Worm (Caenorhabditis elegans) whole organism, L4 larva: ENCODE results near the gene gst-6.

Experiments
- D1046.2 ChIP-seq: fragments of 200-800 bp; sonication (Bioruptor generic); IDR thresholded peaks from 2 replicates; pipeline ENCODE4 v1.3.6; 2022; ENCODE audit warnings: missing genetic modification characterization, missing compliant biosample characterization
- F44E2.7 ChIP-seq: fragments of 200-800 bp; sonication (Bioruptor generic); IDR thresholded peaks from 2 replicates; pipeline ENCODE4 v2.1.2; 2022; ENCODE audit warnings: missing genetic modification characterization, missing compliant biosample characterization
- F49E8.2 ChIP-seq: sonication (generic microtip); optimal IDR thresholded peaks from 2 replicates; lab custom pipeline; 2016; ENCODE audit warnings: missing compliant biosample characterization, mild to moderate bottlenecking, missing genetic modification characterization, borderline replicate concordance
- T20F7.1 ChIP-seq: fragments of 200-800 bp; sonication (Bioruptor generic); optimal IDR thresholded peaks from 2 replicates; lab custom pipeline; 2018; ENCODE audit warnings: mild to moderate bottlenecking, missing genetic modification characterization, missing compliant biosample characterization
- T26A8.4 ChIP-seq: fragments of 200-800 bp; sonication (Bioruptor generic); IDR thresholded peaks from 2 replicates; pipeline ENCODE4 v1.3.6; 2022; ENCODE audit warnings: missing genetic modification characterization, missing compliant biosample characterization
- Y75B8A.6 ChIP-seq: fragments of 200-800 bp; sonication (Bioruptor generic); IDR thresholded peaks from 2 replicates; pipeline ENCODE4 v1.3.6; 2022; ENCODE audit warnings: missing genetic modification reagents, missing genetic modification characterization, missing compliant biosample characterization
- aly-2 ChIP-seq: sonication (generic microtip); optimal IDR thresholded peaks from 2 replicates; lab custom pipeline; 2018; ENCODE audit warnings: missing biosample characterization, missing genetic modification characterization
- ama-1 ChIP-seq: fragments of 150-350 bp; optimal IDR thresholded peaks from 2 replicates; lab custom pipeline; 2014; ENCODE audit warnings: inconsistent platforms, mixed read lengths
- attf-4 ChIP-seq: sonication (generic microtip); optimal IDR thresholded peaks from 3 replicates; lab custom pipeline; 2017; ENCODE audit warnings: missing biosample characterization, missing genetic modification characterization
- ceh-28 ChIP-seq: fragments of 150-350 bp; optimal IDR thresholded peaks from 2 replicates; lab custom pipeline; 2014; ENCODE audit warnings: missing biosample characterization, missing genetic modification reagents, missing genetic modification characterization
- ceh-44 ChIP-seq: fragments of 200-800 bp; sonication (Bioruptor generic); IDR thresholded peaks from 2 replicates; pipeline ENCODE4 v1.3.6; 2022; ENCODE audit warnings: missing genetic modification reagents, missing genetic modification characterization, missing compliant biosample characterization
- ceh-82 ChIP-seq: sonication (generic microtip); optimal IDR thresholded peaks from 2 replicates; lab custom pipeline; 2017; ENCODE audit warnings: missing biosample characterization, missing genetic modification characterization
- cey-2 ChIP-seq: sonication (generic microtip); optimal IDR thresholded peaks from 3 replicates; lab custom pipeline; 2017; ENCODE audit warnings: missing genetic modification characterization, mild to moderate bottlenecking, missing compliant biosample characterization, antibody characterized with exemption, borderline replicate concordance; ENCODE audit not compliant: insufficient read depth
- ctbp-1 ChIP-seq: fragments of 200-800 bp; sonication (Bioruptor generic); IDR thresholded peaks from 2 replicates; pipeline ENCODE4 v1.3.6; 2022; ENCODE audit warnings: missing genetic modification reagents, missing genetic modification characterization, missing compliant biosample characterization
- daf-16 ChIP-seq, 3 experiments: sonication (generic microtip); optimal IDR thresholded peaks; 2 replicates each; lab custom pipeline; 2016 to 2017; ENCODE audit warnings: missing genetic modification characterization in 3 of 3, missing genetic modification reagents in 3 of 3, mild to moderate bottlenecking in 2 of 3, missing compliant biosample characterization in 2 of 3, missing biosample characterization in 1 of 3, moderate library complexity in 1 of 3
- daf-8 ChIP-seq: fragments of 200-800 bp; sonication (Bioruptor generic); IDR thresholded peaks from 2 replicates; pipeline ENCODE4 v1.3.6; 2022; ENCODE audit warnings: missing genetic modification characterization, missing compliant biosample characterization
- dmd-8 ChIP-seq: fragments of 200-800 bp; sonication (Bioruptor generic); IDR thresholded peaks from 2 replicates; pipeline ENCODE4 v1.3.6; 2022; ENCODE audit warnings: missing genetic modification characterization, missing compliant biosample characterization
- dmd-9 ChIP-seq: fragments of 200-800 bp; sonication (Bioruptor generic); IDR thresholded peaks from 2 replicates; pipeline ENCODE4 v1.3.6; 2022; ENCODE audit warnings: missing genetic modification reagents, missing genetic modification characterization, missing compliant biosample characterization
- egl-27 ChIP-seq: sonication (generic microtip); optimal IDR thresholded peaks from 3 replicates; lab custom pipeline; 2017; ENCODE audit warnings: missing biosample characterization, missing genetic modification reagents, missing genetic modification characterization
- egl-43 ChIP-seq: fragments of 200-800 bp; sonication (Bioruptor generic); IDR thresholded peaks from 2 replicates; pipeline ENCODE4 v1.3.6; 2022; ENCODE audit warnings: missing genetic modification reagents, missing genetic modification characterization, missing compliant biosample characterization
- fkh-10 ChIP-seq: fragments of 150-350 bp; optimal IDR thresholded peaks from 2 replicates; lab custom pipeline; 2014; ENCODE audit warnings: missing biosample characterization, missing genetic modification reagents, missing genetic modification characterization
- gei-8 ChIP-seq: fragments of 200-800 bp; sonication (Bioruptor generic); optimal IDR thresholded peaks from 2 replicates; lab custom pipeline; 2018; ENCODE audit warnings: mild to moderate bottlenecking, missing genetic modification characterization, missing compliant biosample characterization
- hlh-11 ChIP-seq: fragments of 200-800 bp; sonication (Bioruptor generic); optimal IDR thresholded peaks from 2 replicates; lab custom pipeline; 2018; ENCODE audit warnings: mild to moderate bottlenecking, missing genetic modification characterization, missing compliant biosample characterization
- hlh-30 ChIP-seq: sonication (generic microtip); optimal IDR thresholded peaks from 2 replicates; lab custom pipeline; 2017; ENCODE audit warnings: antibody characterized with exemption, mild to moderate bottlenecking, missing genetic modification characterization, missing compliant biosample characterization; ENCODE audit not compliant: insufficient read depth
- hmg-1.1 ChIP-seq: fragments of 200-800 bp; sonication (Bioruptor generic); IDR thresholded peaks from 2 replicates; pipeline ENCODE4 v1.3.6; 2022; ENCODE audit warnings: missing genetic modification reagents, missing genetic modification characterization, missing compliant biosample characterization
- jun-1 ChIP-seq: fragments of 150-350 bp; optimal IDR thresholded peaks from 2 replicates; lab custom pipeline; 2014; ENCODE audit warnings: missing biosample characterization, missing genetic modification reagents, missing genetic modification characterization
- lim-7 ChIP-seq: fragments of 200-800 bp; sonication (Bioruptor generic); IDR thresholded peaks from 2 replicates; pipeline ENCODE4 v1.3.6; 2022; ENCODE audit warnings: missing genetic modification characterization, missing compliant biosample characterization
- lin-1 ChIP-seq: fragments of 200-800 bp; sonication (Bioruptor generic); IDR thresholded peaks from 2 replicates; pipeline ENCODE4 v1.3.6; 2022; ENCODE audit warnings: missing genetic modification reagents, missing genetic modification characterization, missing compliant biosample characterization
- lin-15B ChIP-seq: fragments of 150-350 bp; sonication (generic microtip); optimal IDR thresholded peaks from 3 replicates; lab custom pipeline; 2014; ENCODE audit warnings: missing biosample characterization, missing genetic modification characterization
- lin-29 ChIP-seq: fragments of 200-800 bp; sonication (Bioruptor generic); IDR thresholded peaks from 2 replicates; pipeline ENCODE4 v1.3.6; 2022; ENCODE audit warnings: missing genetic modification reagents, missing genetic modification characterization, missing compliant biosample characterization
- lin-38 ChIP-seq: fragments of 200-800 bp; sonication (Bioruptor generic); IDR thresholded peaks from 2 replicates; pipeline ENCODE4 v1.3.6; 2022; ENCODE audit warnings: missing genetic modification reagents, missing genetic modification characterization, missing compliant biosample characterization
- lir-3 ChIP-seq: sonication (generic microtip); optimal IDR thresholded peaks from 2 replicates; lab custom pipeline; 2016; ENCODE audit warnings: mild to moderate bottlenecking, missing genetic modification characterization, missing compliant biosample characterization
- madf-5 ChIP-seq, 2 experiments: fragments of 200-800 bp; sonication (Bioruptor generic); IDR thresholded peaks; 2 replicates each; pipeline ENCODE4 v1.3.6; 2022; ENCODE audit warnings: missing compliant biosample characterization in 2 of 2, missing genetic modification characterization in 2 of 2
- madf-9 ChIP-seq: fragments of 200-800 bp; sonication (Bioruptor generic); conservative IDR thresholded peaks from 2 replicates; pipeline ENCODE4 v1.3.6; 2022; ENCODE audit warnings: missing genetic modification reagents, missing genetic modification characterization, missing compliant biosample characterization
- nhr-10 ChIP-seq: fragments of 150-350 bp; optimal IDR thresholded peaks from 2 replicates; lab custom pipeline; 2014; ENCODE audit warnings: missing biosample characterization, missing genetic modification characterization
- nhr-102 ChIP-seq: sonication (generic microtip); optimal IDR thresholded peaks from 2 replicates; lab custom pipeline; 2016; ENCODE audit warnings: mild to moderate bottlenecking, missing genetic modification characterization, moderate library complexity, missing compliant biosample characterization
- nhr-11 ChIP-seq: fragments of 150-350 bp; optimal IDR thresholded peaks from 2 replicates; lab custom pipeline; 2014; ENCODE audit warnings: missing biosample characterization, missing genetic modification characterization
- nhr-237 ChIP-seq: sonication (generic microtip); optimal IDR thresholded peaks from 2 replicates; lab custom pipeline; 2017; ENCODE audit warnings: missing biosample characterization, missing genetic modification characterization
- nhr-25 ChIP-seq: sonication (generic microtip); optimal IDR thresholded peaks from 2 replicates; lab custom pipeline; 2017; ENCODE audit warnings: missing genetic modification characterization, mild to moderate bottlenecking, missing compliant biosample characterization, antibody characterized with exemption, moderate library complexity, borderline replicate concordance; ENCODE audit not compliant: insufficient read depth
- nhr-28 ChIP-seq: fragments of 150-350 bp; optimal IDR thresholded peaks from 2 replicates; lab custom pipeline; 2014; ENCODE audit warnings: missing biosample characterization, missing genetic modification characterization
- nhr-48 ChIP-seq: sonication (generic microtip); optimal IDR thresholded peaks from 2 replicates; lab custom pipeline; 2016; ENCODE audit warnings: mild to moderate bottlenecking, missing genetic modification characterization, missing compliant biosample characterization
- nhr-76 ChIP-seq: fragments of 150-350 bp; optimal IDR thresholded peaks from 2 replicates; lab custom pipeline; 2014; ENCODE audit warnings: missing biosample characterization, missing genetic modification characterization
- skn-1 ChIP-seq: fragments of 150-350 bp; optimal IDR thresholded peaks from 2 replicates; lab custom pipeline; 2014; ENCODE audit warnings: missing biosample characterization, missing genetic modification characterization
- snpc-4 ChIP-seq: fragments of 150-350 bp; optimal IDR thresholded peaks from 2 replicates; lab custom pipeline; 2014; ENCODE audit warnings: missing biosample characterization, missing genetic modification characterization
- spr-1 ChIP-seq: sonication (generic microtip); optimal IDR thresholded peaks from 2 replicates; lab custom pipeline; 2016; ENCODE audit warnings: mild to moderate bottlenecking, missing genetic modification characterization, missing compliant biosample characterization
- tra-1 ChIP-seq: fragments of 200-800 bp; sonication (Bioruptor generic); IDR thresholded peaks from 2 replicates; pipeline ENCODE4 v1.3.6; 2022; ENCODE audit warnings: missing genetic modification reagents, missing genetic modification characterization, missing compliant biosample characterization
- unc-130 ChIP-seq: sonication (generic microtip); optimal IDR thresholded peaks from 2 replicates; lab custom pipeline; 2016; ENCODE audit warnings: missing genetic modification reagents, missing genetic modification characterization, missing compliant biosample characterization
- vab-7 ChIP-seq: fragments of 200-800 bp; sonication (Bioruptor generic); IDR thresholded peaks from 2 replicates; pipeline ENCODE4 v1.3.6; 2022; ENCODE audit warnings: missing genetic modification reagents, missing genetic modification characterization, missing compliant biosample characterization
- zag-1 ChIP-seq: fragments of 150-350 bp; optimal IDR thresholded peaks from 2 replicates; lab custom pipeline; 2014; ENCODE audit warnings: missing biosample characterization, missing genetic modification characterization
- zfp-3 ChIP-seq: fragments of 200-800 bp; sonication (Bioruptor generic); conservative IDR thresholded peaks from 2 replicates; pipeline ENCODE4 v1.3.6; 2022; ENCODE audit warnings: missing genetic modification reagents, missing genetic modification characterization, missing compliant biosample characterization
- zip-2 ChIP-seq: fragments of 150-350 bp; optimal IDR thresholded peaks from 2 replicates; lab custom pipeline; 2014; ENCODE audit warnings: missing biosample characterization, missing genetic modification characterization
- ztf-7 ChIP-seq: fragments of 150-350 bp; optimal IDR thresholded peaks from 2 replicates; lab custom pipeline; 2014; ENCODE audit warnings: missing biosample characterization, missing genetic modification characterization

gst-6 gene

ce11 chrII:4904277-4904676, 24.6 kb downstream of the gst-6 start (continued):
- no peak for TF ChIP-seq lir-3 (tag; lab: Kevin White, UChicago)
- TF ChIP-seq attf-4 (tag; lab: Kevin White, UChicago) = no peak
- TF ChIP-seq ama-1 = peak; percentile 50
- 0 out of 2 replicates have a peak, but pooled peaks have one; percentile 42 for TF ChIP-seq madf-9
- peak; percentile 89 for TF ChIP-seq hlh-30 (tag; lab: Kevin White, UChicago)
- TF ChIP-seq nhr-11 = peak; percentile 71
- TF ChIP-seq lin-1 (GFP tag; lab: Robert Waterston, UW) = no peak
- TF ChIP-seq vab-7 (GFP tag; lab: Robert Waterston, UW) = no peak
- no peak for TF ChIP-seq dmd-9 (GFP tag; lab: Robert Waterston, UW)
- TF ChIP-seq T20F7.1 (GFP tag; lab: Kevin White, UChicago) = peak; percentile 25
- no peak for TF ChIP-seq lin-29 (GFP tag; lab: Robert Waterston, UW)
- TF ChIP-seq nhr-28 (tag; lab: Kevin White, UChicago) = peak; percentile 73
- TF ChIP-seq tra-1 (GFP tag; lab: Robert Waterston, UW) = peak; percentile 45; the same call in 1 of the 2 replicates
- no peak for TF ChIP-seq F44E2.7 (GFP tag; lab: Robert Waterston, UW)
- TF ChIP-seq D1046.2 = no peak
- no peak for TF ChIP-seq lim-7 (GFP tag; lab: Robert Waterston, UW)
- TF ChIP-seq nhr-10 (tag; lab: Kevin White, UChicago) = no peak
- no peak for TF ChIP-seq spr-1
- no peak for TF ChIP-seq nhr-76
- no peak for TF ChIP-seq zfp-3 (GFP tag; lab: Robert Waterston, UW)
- TF ChIP-seq F49E8.2 = no peak
- TF ChIP-seq hlh-11 = peak; percentile 83
- TF ChIP-seq zip-2 (tag; lab: Kevin White, UChicago) = no peak
- TF ChIP-seq ceh-28 (tag; lab: Kevin White, UChicago) = no peak
- TF ChIP-seq daf-16 (GFP tag; optimal IDR thresholded peaks at IDR 0.05; lab: Kevin White, UChicago) = peak in 1 of 2 experiments; percentile 16
- TF ChIP-seq daf-16 (tag; optimal IDR thresholded peaks at IDR 0.05; lab: Kevin White, UChicago) = peak; percentile 64
- no peak for TF ChIP-seq ztf-7 (tag; lab: Kevin White, UChicago)
- peak; percentile 79 for TF ChIP-seq hmg-1.1 (GFP tag; lab: Robert Waterston, UW)
- TF ChIP-seq snpc-4 = peak; percentile 7
- TF ChIP-seq lin-15B (tag; lab: Kevin White, UChicago) = no peak
- no peak for TF ChIP-seq nhr-237 (tag; lab: Kevin White, UChicago)
- peak; percentile 13 for TF ChIP-seq nhr-48
- peak; percentile 64 for TF ChIP-seq unc-130 (GFP tag; lab: Kevin White, UChicago)
- no peak for TF ChIP-seq aly-2 (tag; lab: Kevin White, UChicago)
- TF ChIP-seq Y75B8A.6 (GFP tag; lab: Robert Waterston, UW) = no peak
- TF ChIP-seq dmd-8 (GFP tag; lab: Robert Waterston, UW) = no peak
- TF ChIP-seq madf-5 (GFP tag; IDR thresholded peaks at IDR 0.05; lab: Robert Waterston, UW) = no peak
- no peak for TF ChIP-seq daf-8 (GFP tag; lab: Robert Waterston, UW)
- no peak for TF ChIP-seq egl-43 (GFP tag; lab: Robert Waterston, UW)
- TF ChIP-seq zag-1 (tag; lab: Kevin White, UChicago) = no peak
- TF ChIP-seq ceh-82 (tag; lab: Kevin White, UChicago) = no peak
- peak; percentile 33 for TF ChIP-seq fkh-10 (GFP tag; lab: Kevin White, UChicago)
- peak; percentile 11 for TF ChIP-seq nhr-102 (tag; lab: Kevin White, UChicago)
- peak; percentile 41; the same call in 1 of the 2 replicates for TF ChIP-seq ctbp-1 (GFP tag; lab: Robert Waterston, UW)
- TF ChIP-seq cey-2 (tag; lab: Kevin White, UChicago) = no peak
- no peak for TF ChIP-seq jun-1
- TF ChIP-seq egl-27 (tag; lab: Kevin White, UChicago) = no peak
- peak; percentile 74 for TF ChIP-seq lin-38 (GFP tag; lab: Robert Waterston, UW)
- TF ChIP-seq gei-8 (GFP tag; lab: Kevin White, UChicago) = no peak
- no peak for TF ChIP-seq skn-1 (tag; lab: Kevin White, UChicago)
- TF ChIP-seq nhr-25 (tag; lab: Kevin White, UChicago) = no peak
- TF ChIP-seq T26A8.4 = 0 out of 2 replicates have a peak, but pooled peaks have one; percentile 37
- no peak for TF ChIP-seq ceh-44
